Fruit fly (Drosophila melanogaster) whole organism, prepupa: Measurements from ENCODE around the gene CG3698.

ENCODE experiments used
- CG10631 ChIP-seq: fragments of 200-800 bp; sonication (Bioruptor generic); optimal IDR thresholded peaks from 2 replicates; lab custom pipeline; 2016; ENCODE audit warnings: missing biosample characterization, missing genetic modification characterization
- CG11294 ChIP-seq: fragments of 200-800 bp; sonication (Bioruptor generic); IDR thresholded peaks from 2 replicates; pipeline ENCODE4 v1.3.6; 2022; ENCODE audit warnings: missing biosample characterization, missing genetic modification characterization
- CG11762 ChIP-seq: fragments of 200-800 bp; sonication (Bioruptor generic); optimal IDR thresholded peaks from 3 replicates; lab custom pipeline; 2016; ENCODE audit warnings: missing biosample characterization, missing genetic modification characterization; ENCODE audit not compliant: insufficient read depth
- CG11902 ChIP-seq: fragments of 200-800 bp; sonication (Bioruptor generic); optimal IDR thresholded peaks from 3 replicates; lab custom pipeline; 2016; ENCODE audit warnings: missing biosample characterization, missing genetic modification characterization
- CG15336 ChIP-seq: fragments of 200-800 bp; sonication (Bioruptor generic); IDR thresholded peaks from 2 replicates; pipeline ENCODE4 v1.3.6; 2022; ENCODE audit warnings: missing biosample characterization, missing genetic modification characterization
- CG1621 ChIP-seq: fragments of 200-800 bp; sonication (Bioruptor generic); optimal IDR thresholded peaks from 3 replicates; lab custom pipeline; 2018; ENCODE audit warnings: missing biosample characterization, mild to moderate bottlenecking, missing genetic modification characterization
- CG3032 ChIP-seq: fragments of 200-800 bp; optimal IDR thresholded peaks from 2 replicates; lab custom pipeline; 2019; ENCODE audit warnings: missing biosample characterization, mild to moderate bottlenecking, missing genetic modification characterization, moderate library complexity
- CG3919 ChIP-seq: fragments of 200-800 bp; sonication (Bioruptor generic); optimal IDR thresholded peaks from 3 replicates; lab custom pipeline; 2016; ENCODE audit warnings: missing biosample characterization, missing genetic modification characterization
- CG4318 ChIP-seq: fragments of 200-800 bp; sonication (Bioruptor generic); optimal IDR thresholded peaks from 3 replicates; lab custom pipeline; 2017; ENCODE audit warnings: missing biosample characterization, mild to moderate bottlenecking, missing genetic modification characterization
- CG6163 ChIP-seq: fragments of 200-800 bp; sonication (Bioruptor generic); IDR thresholded peaks from 3 replicates; pipeline ENCODE4 v1.3.6; 2022; ENCODE audit warnings: missing biosample characterization, missing genetic modification characterization
- CG6276 ChIP-seq: fragments of 200-800 bp; sonication (Bioruptor generic); optimal IDR thresholded peaks from 2 replicates; lab custom pipeline; 2017; ENCODE audit warnings: missing biosample characterization, mild to moderate bottlenecking, missing genetic modification characterization
- CG6792 ChIP-seq: fragments of 200-800 bp; sonication (Bioruptor generic); optimal IDR thresholded peaks from 3 replicates; lab custom pipeline; 2016; ENCODE audit warnings: missing biosample characterization, missing genetic modification characterization
- CG8119 ChIP-seq: fragments of 200-800 bp; sonication (Bioruptor generic); IDR thresholded peaks from 3 replicates; pipeline ENCODE4 v1.3.6; 2022; ENCODE audit warnings: missing biosample characterization, missing genetic modification characterization
- CG8319 ChIP-seq: fragments of 200-800 bp; sonication (Bioruptor generic); optimal IDR thresholded peaks from 3 replicates; lab custom pipeline; 2016; ENCODE audit warnings: missing biosample characterization, missing genetic modification characterization
- CG8632 ChIP-seq: fragments of 200-800 bp; sonication (Bioruptor generic); optimal IDR thresholded peaks from 3 replicates; lab custom pipeline; 2016; ENCODE audit warnings: missing biosample characterization, missing genetic modification characterization
- CG9139 ChIP-seq: fragments of 200-800 bp; sonication (Bioruptor generic); optimal IDR thresholded peaks from 3 replicates; lab custom pipeline; 2017; ENCODE audit warnings: missing biosample characterization, mild to moderate bottlenecking, missing genetic modification characterization
- Eip75B ChIP-seq: fragments of 200-800 bp; sonication (Bioruptor generic); optimal IDR thresholded peaks from 3 replicates; lab custom pipeline; 2016; ENCODE audit warnings: missing biosample characterization, missing genetic modification characterization
- Eip78C ChIP-seq: fragments of 200-800 bp; sonication (Bioruptor generic); peaks from one replicate; lab custom pipeline; 2016; ENCODE audit warnings: missing biosample characterization, missing genetic modification characterization
- Eip93F ChIP-seq: fragments of 200-800 bp; sonication (Bioruptor generic); optimal IDR thresholded peaks from 2 replicates; lab custom pipeline; 2016; ENCODE audit warnings: missing biosample characterization, mild to moderate bottlenecking, missing genetic modification characterization
- Ets96B ChIP-seq: fragments of 200-800 bp; optimal IDR thresholded peaks from 2 replicates; lab custom pipeline; 2019; ENCODE audit warnings: missing biosample characterization, mild to moderate bottlenecking, missing genetic modification characterization, moderate library complexity
- Hr38 ChIP-seq: sonication (Bioruptor generic); optimal IDR thresholded peaks from 2 replicates; lab custom pipeline; 2016; ENCODE audit warnings: missing biosample characterization, missing genetic modification characterization
- Hr39 ChIP-seq: fragments of 200-800 bp; sonication (Bioruptor generic); optimal IDR thresholded peaks from 2 replicates; lab custom pipeline; 2016; ENCODE audit warnings: missing biosample characterization, missing genetic modification characterization
- Hr4 ChIP-seq: fragments of 200-800 bp; sonication (Bioruptor generic); optimal IDR thresholded peaks from 3 replicates; lab custom pipeline; 2016; ENCODE audit warnings: missing biosample characterization, missing genetic modification characterization
- Lpt ChIP-seq: fragments of 200-800 bp; sonication (Bioruptor generic); optimal IDR thresholded peaks from 3 replicates; lab custom pipeline; 2016; ENCODE audit warnings: missing biosample characterization, missing genetic modification characterization
- Met ChIP-seq: fragments of 200-800 bp; sonication (Bioruptor generic); optimal IDR thresholded peaks from 3 replicates; lab custom pipeline; 2016; ENCODE audit warnings: missing biosample characterization, missing genetic modification characterization
- Smox ChIP-seq: fragments of 200-800 bp; sonication (Bioruptor generic); optimal IDR thresholded peaks from 3 replicates; lab custom pipeline; 2016; ENCODE audit warnings: missing biosample characterization, missing genetic modification characterization
- Sox102F ChIP-seq: fragments of 200-800 bp; sonication (Bioruptor generic); optimal IDR thresholded peaks from 2 replicates; lab custom pipeline; 2016; ENCODE audit warnings: missing biosample characterization, mild to moderate bottlenecking, missing genetic modification characterization
- Sox14 ChIP-seq: fragments of 200-800 bp; sonication (Bioruptor generic); optimal IDR thresholded peaks from 3 replicates; lab custom pipeline; 2016; ENCODE audit warnings: missing biosample characterization, missing genetic modification characterization
- Sox15 ChIP-seq: fragments of 200-800 bp; sonication (Bioruptor generic); optimal IDR thresholded peaks from 3 replicates; lab custom pipeline; 2016; ENCODE audit warnings: missing biosample characterization, missing genetic modification characterization
- achi ChIP-seq: fragments of 200-800 bp; sonication (Bioruptor generic); optimal IDR thresholded peaks from 3 replicates; lab custom pipeline; 2016; ENCODE audit warnings: missing biosample characterization, missing genetic modification characterization
- dac ChIP-seq: fragments of 200-800 bp; sonication (Bioruptor generic); optimal IDR thresholded peaks from 2 replicates; lab custom pipeline; 2017; ENCODE audit warnings: missing biosample characterization, mild to moderate bottlenecking, missing genetic modification characterization
- eg ChIP-seq: fragments of 200-800 bp; sonication (Bioruptor generic); IDR thresholded peaks from 3 replicates; pipeline ENCODE4 v1.3.6; 2022; ENCODE audit warnings: missing biosample characterization, missing genetic modification characterization
- esn ChIP-seq: fragments of 200-800 bp; sonication (Bioruptor generic); optimal IDR thresholded peaks from 2 replicates; lab custom pipeline; 2016; ENCODE audit warnings: missing biosample characterization, mild to moderate bottlenecking, missing genetic modification characterization, moderate library complexity
- fd59A ChIP-seq: fragments of 200-800 bp; sonication (Bioruptor generic); optimal IDR thresholded peaks from 2 replicates; lab custom pipeline; 2017; ENCODE audit warnings: missing biosample characterization, mild to moderate bottlenecking, missing genetic modification characterization, missing genetic modification reagents
- fkh ChIP-seq: fragments of 200-800 bp; sonication (Bioruptor generic); optimal IDR thresholded peaks from 3 replicates; lab custom pipeline; 2017; ENCODE audit warnings: missing biosample characterization, mild to moderate bottlenecking, missing genetic modification characterization, moderate library complexity
- net ChIP-seq: fragments of 200-800 bp; sonication (Bioruptor generic); optimal IDR thresholded peaks from 3 replicates; lab custom pipeline; 2016; ENCODE audit warnings: missing biosample characterization, missing genetic modification characterization
- pdm3 ChIP-seq: fragments of 200-800 bp; sonication (Bioruptor generic); optimal IDR thresholded peaks from 3 replicates; lab custom pipeline; 2016; ENCODE audit warnings: missing biosample characterization, missing genetic modification characterization
- salr ChIP-seq, 2 experiments: fragments of 200-800 bp; sonication (Bioruptor generic); optimal IDR thresholded peaks; 3 replicates each; lab custom pipeline; 2016 to 2018; ENCODE audit warnings: missing biosample characterization in 2 of 2, missing genetic modification characterization in 2 of 2, mild to moderate bottlenecking in 1 of 2
- spab ChIP-seq: fragments of 200-800 bp; sonication (Bioruptor generic); optimal IDR thresholded peaks from 2 replicates; lab custom pipeline; 2017; ENCODE audit warnings: missing biosample characterization, mild to moderate bottlenecking, missing genetic modification characterization, missing genetic modification reagents
- ss ChIP-seq, 2 experiments: fragments of 200-800 bp; sonication (Bioruptor generic); optimal IDR thresholded peaks; 2 replicates in 1 of 2; 3 replicates in 1 of 2; lab custom pipeline; 2017 to 2018; ENCODE audit warnings: mild to moderate bottlenecking in 2 of 2, missing biosample characterization in 2 of 2, missing genetic modification characterization in 2 of 2, moderate library complexity in 1 of 2
- svp ChIP-seq: fragments of 200-800 bp; sonication (Bioruptor generic); peaks from one replicate; lab custom pipeline; 2016; ENCODE audit warnings: missing biosample characterization, missing genetic modification characterization
- topi ChIP-seq: fragments of 200-800 bp; sonication (Bioruptor generic); optimal IDR thresholded peaks from 3 replicates; lab custom pipeline; 2016; ENCODE audit warnings: missing biosample characterization, missing genetic modification characterization
- vri ChIP-seq: fragments of 200-800 bp; sonication (Bioruptor generic); optimal IDR thresholded peaks from 3 replicates; lab custom pipeline; 2016; ENCODE audit warnings: missing biosample characterization, mild to moderate bottlenecking, missing genetic modification characterization

The CG3698 gene

DNA sequence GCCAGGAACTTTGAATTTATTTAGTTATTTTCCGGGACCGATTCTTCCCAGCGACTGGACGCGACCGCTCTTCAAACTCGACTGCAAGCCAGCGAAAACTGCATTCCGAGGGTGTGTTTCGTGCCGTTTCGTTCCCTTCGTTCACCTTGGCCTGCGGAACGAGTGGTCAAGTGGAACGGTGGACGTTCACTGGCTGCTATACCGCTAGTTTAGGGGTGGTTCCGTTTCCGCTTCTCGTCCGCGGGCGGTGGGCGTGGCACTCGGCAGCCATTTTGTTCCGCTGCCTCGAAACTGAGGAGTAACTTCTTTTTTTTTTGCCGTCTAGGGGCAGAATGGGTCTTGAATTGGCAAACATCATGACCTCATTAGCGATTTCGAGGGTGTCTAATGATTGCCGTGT lies 5.5 kb downstream of the CG3698 start, which contains the start of gene Six4:
Six4 (minus strand) TSS at position 85 of the 400 bp plus-strand sequence.
- no peak for TF ChIP-seq Met (GFP tag; lab: Kevin White, UChicago)
- TF ChIP-seq CG11902 (GFP tag; lab: Kevin White, UChicago) = no peak
- TF ChIP-seq spab (GFP tag; lab: Kevin White, UChicago) = no peak
- TF ChIP-seq eg (GFP tag; lab: Robert Waterston, UW) = no peak
- TF ChIP-seq ss (GFP tag; optimal IDR thresholded peaks at IDR 0.05; lab: Kevin White, UChicago) = no peak
- TF ChIP-seq CG9139 (GFP tag; lab: Kevin White, UChicago) = no peak
- TF ChIP-seq dac (GFP tag; lab: Kevin White, UChicago) = no peak
- no peak for TF ChIP-seq CG8319
- TF ChIP-seq CG15336 = no peak
- no peak for TF ChIP-seq CG11294 (GFP tag; lab: Robert Waterston, UW)
- TF ChIP-seq fkh = no peak
- TF ChIP-seq CG6163 (GFP tag; lab: Robert Waterston, UW) = no peak
- no peak for TF ChIP-seq pdm3 (GFP tag; lab: Kevin White, UChicago)
- TF ChIP-seq CG3032 (tag; lab: Kevin White, UChicago) = no peak
- TF ChIP-seq Lpt (GFP tag; lab: Kevin White, UChicago) = no peak
- TF ChIP-seq, all 60 proteins: peak for 0

- TF ChIP-seq CG10631 (GFP tag; lab: Kevin White, UChicago) (no peak), Hr38 (GFP tag; lab: Kevin White, UChicago) (no peak), net (GFP tag; lab: Kevin White, UChicago) (no peak), CG6276 (GFP tag; lab: Kevin White, UChicago) (no peak), CG11762 (GFP tag; lab: Kevin White, UChicago) (no peak), CG8632 (GFP tag; lab: Kevin White, UChicago) (no peak), Eip78C (GFP tag; lab: Kevin White, UChicago) (no peak), Sox102F (GFP tag; lab: Kevin White, UChicago) (no peak), Met (GFP tag; lab: Kevin White, UChicago) (no peak), Smox (GFP tag; lab: Kevin White, UChicago) (no peak), CG8319 (no peak), CG15336 (no peak)
These were observed 8.9 kb downstream of the CG3698 start for dm6 chr3L:20789299-20789698.

- TF ChIP-seq esn (peak; percentile 39), Sox14 (GFP tag; lab: Kevin White, UChicago) (peak; percentile 62), Eip78C (GFP tag; lab: Kevin White, UChicago) (peak; percentile 45), CG4318 (GFP tag; lab: Kevin White, UChicago) (no peak), CG6276 (GFP tag; lab: Kevin White, UChicago) (no peak), achi (GFP tag; lab: Kevin White, UChicago) (peak; percentile 52)
- TF ChIP-seq, all 60 proteins: peak for 4
These were observed 10.3 kb downstream of the CG3698 start, which contains the start of gene CG11396 for dm6 chr3L:20787835-20788380. Gene CG11396, minus strand, starts transcription at chr3L:20788137.

DNA sequence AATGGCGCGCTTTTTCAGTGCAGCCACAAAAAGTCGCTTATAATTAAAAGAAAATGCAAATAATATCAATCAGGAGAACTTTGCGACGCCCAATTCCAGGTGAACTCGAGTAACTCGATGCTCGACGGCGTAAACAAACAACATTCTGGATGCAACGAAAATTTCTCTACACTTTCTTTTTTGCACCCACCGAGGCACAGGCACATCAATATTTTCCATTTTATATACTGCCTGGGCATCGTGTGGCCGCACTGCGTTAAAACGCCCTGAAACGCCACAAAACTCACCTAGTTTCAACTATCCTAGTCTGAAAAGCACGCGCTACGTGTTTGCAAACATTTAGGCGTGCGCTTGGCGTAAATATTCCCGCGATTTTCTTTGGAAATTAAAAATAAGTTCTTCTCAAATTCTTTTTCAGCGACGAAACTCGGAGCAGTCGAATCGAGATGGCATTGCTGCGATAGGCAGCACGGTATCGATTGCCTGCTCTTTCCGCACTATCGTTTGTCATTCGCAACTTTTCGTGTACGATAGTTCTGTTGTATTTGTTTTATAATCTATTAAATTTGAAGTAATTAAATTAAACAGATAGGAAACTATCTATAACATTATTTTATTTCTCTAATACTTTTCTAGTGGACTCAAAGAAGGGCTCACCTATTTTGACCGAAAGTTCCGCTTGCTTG lies 12.3 kb downstream of the CG3698 start, which contains the start of gene Pcif1:
Pcif1 (minus strand) TSS at position 456 of the 686 bp plus-strand sequence.
- no peak for TF ChIP-seq net (GFP tag; lab: Kevin White, UChicago)
- TF ChIP-seq eg (GFP tag; lab: Robert Waterston, UW) = no peak
- no peak for TF ChIP-seq vri (GFP tag; lab: Kevin White, UChicago)
- no peak for TF ChIP-seq CG6276 (GFP tag; lab: Kevin White, UChicago)
- TF ChIP-seq CG8119 (GFP tag; lab: Robert Waterston, UW) = no peak
- no peak for TF ChIP-seq CG11762 (GFP tag; lab: Kevin White, UChicago)
- TF ChIP-seq Ets96B = no peak
- TF ChIP-seq pdm3 (GFP tag; lab: Kevin White, UChicago) = no peak
- TF ChIP-seq Eip78C (GFP tag; lab: Kevin White, UChicago) = peak; percentile 40
- TF ChIP-seq Hr4 (GFP tag; lab: Kevin White, UChicago) = no peak
- TF ChIP-seq CG6792 (GFP tag; lab: Kevin White, UChicago) = no peak
- no peak for TF ChIP-seq CG9139 (GFP tag; lab: Kevin White, UChicago)
- TF ChIP-seq CG3919 = no peak
- TF ChIP-seq CG1621 (tag; lab: Kevin White, UChicago) = no peak
- TF ChIP-seq Sox15 (GFP tag; lab: Kevin White, UChicago) = no peak
- TF ChIP-seq topi (GFP tag; lab: Kevin White, UChicago) = peak; percentile 31
- TF ChIP-seq salr (GFP tag; optimal IDR thresholded peaks at IDR 0.05; lab: Kevin White, UChicago) = no peak
- no peak for TF ChIP-seq Hr39 (GFP tag; lab: Kevin White, UChicago)
- no peak for TF ChIP-seq Eip75B
- TF ChIP-seq achi (GFP tag; lab: Kevin White, UChicago) = peak; percentile 13
- TF ChIP-seq esn = peak; percentile 52
- TF ChIP-seq Eip93F (GFP tag; lab: Kevin White, UChicago) = no peak
- TF ChIP-seq fd59A (GFP tag; lab: Kevin White, UChicago) = no peak
- no peak for TF ChIP-seq svp (GFP tag; lab: Kevin White, UChicago)
- TF ChIP-seq CG8319 = no peak
- no peak for TF ChIP-seq Hr38 (GFP tag; lab: Kevin White, UChicago)
